Fruit fly (Drosophila melanogaster) S2 (cell line): ENCODE data around the gene twe.

Source experiments
- CG8478 ChIP-seq: fragments of >200 bp; optimal IDR thresholded peaks from 2 replicates; lab custom pipeline; 2018
- CTCF ChIP-seq, 2 experiments: fragments of >200 bp; optimal IDR thresholded peaks; 2 replicates each; lab custom pipeline; 2018

DNA sequence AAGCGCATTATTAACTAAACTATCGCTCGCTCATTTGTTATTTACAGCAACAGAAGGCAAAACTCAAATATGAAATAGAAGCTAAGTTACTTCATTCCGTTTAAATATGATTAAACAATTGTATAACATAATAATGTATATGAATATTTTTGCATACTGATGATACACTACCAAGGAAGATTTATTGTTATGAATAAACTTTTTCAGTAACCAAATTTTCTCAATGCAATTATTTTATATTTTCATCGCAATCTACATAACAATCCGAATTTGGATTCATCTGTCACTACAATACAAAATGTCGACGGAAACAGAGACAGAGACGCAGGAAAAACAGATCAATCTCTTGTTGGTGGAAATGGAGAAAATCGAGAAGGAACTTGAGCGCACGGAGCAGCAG is 29.3 kb upstream of the twe start, which contains the start of gene CG17329:
- TF ChIP-seq CG8478 = no peak
- no peak for TF ChIP-seq CTCF (optimal IDR thresholded peaks at IDR 0.05; lab: Kevin White, UChicago)
